Worm (Caenorhabditis elegans) whole organism, L2 larva: ENCODE data around the gene C34E10.10.

Experiments used
- aly-2 ChIP-seq: fragments of 150-350 bp; optimal IDR thresholded peaks from 2 replicates; lab custom pipeline; 2014; ENCODE audit warnings: missing biosample characterization, missing genetic modification characterization
- ceh-82 ChIP-seq: fragments of 150-350 bp; optimal IDR thresholded peaks from 2 replicates; lab custom pipeline; 2014; ENCODE audit warnings: missing biosample characterization, missing genetic modification characterization
- egl-27 ChIP-seq: sonication (generic microtip); optimal IDR thresholded peaks from 3 replicates; lab custom pipeline; 2017; ENCODE audit warnings: missing biosample characterization, missing genetic modification reagents, missing genetic modification characterization
- fos-1 ChIP-seq: fragments of 150-350 bp; optimal IDR thresholded peaks from 2 replicates; lab custom pipeline; 2014; ENCODE audit warnings: missing biosample characterization, missing genetic modification characterization
- mab-5 ChIP-seq: fragments of 150-350 bp; optimal IDR thresholded peaks from 2 replicates; lab custom pipeline; 2014; ENCODE audit warnings: missing biosample characterization, missing genetic modification characterization
- nhr-11 ChIP-seq: fragments of 150-350 bp; optimal IDR thresholded peaks from 2 replicates; lab custom pipeline; 2014; ENCODE audit warnings: missing biosample characterization, missing genetic modification characterization
- nhr-129 ChIP-seq: fragments of 150-350 bp; optimal IDR thresholded peaks from 2 replicates; lab custom pipeline; 2014; ENCODE audit warnings: missing biosample characterization, missing genetic modification characterization
- nhr-237 ChIP-seq: fragments of 150-350 bp; optimal IDR thresholded peaks from 2 replicates; lab custom pipeline; 2014; ENCODE audit warnings: missing biosample characterization, missing genetic modification characterization
- sem-4 ChIP-seq: fragments of 150-350 bp; optimal IDR thresholded peaks from 2 replicates; lab custom pipeline; 2014; ENCODE audit warnings: missing biosample characterization, missing genetic modification reagents, missing genetic modification characterization
- snpc-4 ChIP-seq: fragments of 150-350 bp; optimal IDR thresholded peaks from 2 replicates; lab custom pipeline; 2014; ENCODE audit warnings: missing biosample characterization, missing genetic modification characterization
- unc-62 ChIP-seq: fragments of 150-350 bp; optimal IDR thresholded peaks from 2 replicates; lab custom pipeline; 2014; ENCODE audit warnings: missing biosample characterization, missing genetic modification reagents, missing genetic modification characterization
- zag-1 ChIP-seq: fragments of 150-350 bp; optimal IDR thresholded peaks from 2 replicates; lab custom pipeline; 2014; ENCODE audit warnings: missing biosample characterization, missing genetic modification characterization

DNA sequence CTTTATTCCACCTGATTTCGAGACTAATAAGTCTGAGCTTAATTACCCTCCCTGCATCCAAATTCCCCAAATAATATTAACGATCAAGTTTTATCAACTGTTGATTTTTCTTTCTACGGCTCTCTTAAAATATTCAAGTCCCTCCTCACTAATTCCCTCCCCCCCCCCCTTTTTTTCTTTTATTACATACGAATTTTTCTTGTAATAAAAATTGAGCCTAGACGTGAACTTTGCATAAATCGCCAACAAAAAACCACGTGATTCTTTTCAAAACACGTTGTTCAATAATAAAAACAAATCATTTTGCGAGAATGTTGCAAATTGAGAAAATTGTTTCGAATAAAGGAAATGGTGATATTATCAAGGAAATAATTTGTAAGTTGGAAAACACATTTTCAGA is 39.3 kb downstream of the C34E10.10 start, which contains the start of gene K10D2.8:
- TF ChIP-seq aly-2, result no peak
- no peak for TF ChIP-seq zag-1 (tag; lab: Kevin White, UChicago)
- TF ChIP-seq sem-4 (tag; lab: Kevin White, UChicago), result no peak
- no peak for TF ChIP-seq egl-27 (tag; lab: Kevin White, UChicago)
- no peak for TF ChIP-seq ceh-82 (tag; lab: Kevin White, UChicago)
- no peak for TF ChIP-seq unc-62
- no peak for TF ChIP-seq mab-5 (tag; lab: Kevin White, UChicago)
- TF ChIP-seq nhr-11, result no peak
- no peak for TF ChIP-seq nhr-237 (tag; lab: Kevin White, UChicago)
- no peak for TF ChIP-seq nhr-129 (tag; lab: Kevin White, UChicago)
- no peak for TF ChIP-seq snpc-4 (tag; lab: Kevin White, UChicago)
- TF ChIP-seq fos-1 (tag; lab: Kevin White, UChicago), result no peak
